Worm (Caenorhabditis elegans) whole organism, L3 larva: ENCODE results near the gene C27D6.3.

Experiments used
- ZK546.5 ChIP-seq: sonication (generic microtip); optimal IDR thresholded peaks from 2 replicates; lab custom pipeline; 2017; ENCODE audit warnings: missing biosample characterization, missing genetic modification characterization
- ama-1 ChIP-seq: fragments of 150-350 bp; optimal IDR thresholded peaks from 2 replicates; lab custom pipeline; 2018
- ceh-9 ChIP-seq: sonication (generic microtip); optimal IDR thresholded peaks from 2 replicates; lab custom pipeline; 2018; ENCODE audit warnings: missing biosample characterization, missing genetic modification characterization
- daf-12 ChIP-seq: fragments of 150-350 bp; optimal IDR thresholded peaks from 2 replicates; lab custom pipeline; 2014; ENCODE audit warnings: missing biosample characterization, missing genetic modification reagents, missing genetic modification characterization
- egl-27 ChIP-seq: sonication (generic microtip); optimal IDR thresholded peaks from 4 replicates; lab custom pipeline; 2017; ENCODE audit warnings: missing biosample characterization, missing genetic modification reagents, missing genetic modification characterization
- egl-5 ChIP-seq: fragments of 150-350 bp; optimal IDR thresholded peaks from 2 replicates; lab custom pipeline; 2017; ENCODE audit warnings: missing biosample characterization, missing genetic modification reagents, missing genetic modification characterization, inconsistent platforms
- elt-1 ChIP-seq: fragments of 150-350 bp; optimal IDR thresholded peaks from 2 replicates; lab custom pipeline; 2014; ENCODE audit warnings: missing biosample characterization, missing genetic modification characterization
- elt-2 ChIP-seq: sonication (generic microtip); optimal IDR thresholded peaks from 2 replicates; lab custom pipeline; 2016; ENCODE audit warnings: missing genetic modification reagents, mild to moderate bottlenecking, missing genetic modification characterization, missing compliant biosample characterization
- eor-1 ChIP-seq, 2 experiments: fragments of 150-350 bp; optimal IDR thresholded peaks; 2 replicates each; lab custom pipeline; 2014 to 2018; ENCODE audit warnings: missing biosample characterization in 2 of 2, missing genetic modification characterization in 2 of 2
- fkh-10 ChIP-seq: sonication (generic microtip); optimal IDR thresholded peaks from 2 replicates; lab custom pipeline; 2017; ENCODE audit warnings: missing biosample characterization, missing genetic modification reagents, missing genetic modification characterization
- fos-1 ChIP-seq: fragments of 150-350 bp; optimal IDR thresholded peaks from 2 replicates; lab custom pipeline; 2014; ENCODE audit warnings: missing biosample characterization, missing genetic modification characterization
- hmg-11 ChIP-seq: sonication (generic microtip); optimal IDR thresholded peaks from 2 replicates; lab custom pipeline; 2016; ENCODE audit warnings: missing genetic modification characterization, missing compliant biosample characterization
- jun-1 ChIP-seq: fragments of 150-350 bp; optimal IDR thresholded peaks from 2 replicates; lab custom pipeline; 2014; ENCODE audit warnings: missing biosample characterization, missing genetic modification reagents, missing genetic modification characterization
- lin-15B ChIP-seq: fragments of 150-350 bp; optimal IDR thresholded peaks from 2 replicates; lab custom pipeline; 2014; ENCODE audit warnings: missing biosample characterization, missing genetic modification characterization
- mdl-1 ChIP-seq: fragments of 150-350 bp; optimal IDR thresholded peaks from 2 replicates; lab custom pipeline; 2014; ENCODE audit warnings: missing biosample characterization, missing genetic modification characterization
- mml-1 ChIP-seq: fragments of 150-350 bp; sonication (generic microtip); optimal IDR thresholded peaks from 3 replicates; lab custom pipeline; 2014; ENCODE audit warnings: missing biosample characterization, missing genetic modification characterization
- nfya-1 ChIP-seq: sonication (generic microtip); optimal IDR thresholded peaks from 2 replicates; lab custom pipeline; 2017; ENCODE audit warnings: missing genetic modification characterization, mild to moderate bottlenecking, missing compliant biosample characterization, antibody characterized with exemption, moderate library complexity; ENCODE audit not compliant: insufficient read depth
- nhr-11 ChIP-seq: fragments of 150-350 bp; optimal IDR thresholded peaks from 2 replicates; lab custom pipeline; 2014; ENCODE audit warnings: missing biosample characterization, missing genetic modification characterization
- nhr-23 ChIP-seq: fragments of 150-350 bp; optimal IDR thresholded peaks from 2 replicates; lab custom pipeline; 2014; ENCODE audit warnings: missing biosample characterization, missing genetic modification reagents, missing genetic modification characterization
- nhr-25 ChIP-seq: sonication (generic microtip); optimal IDR thresholded peaks from 2 replicates; lab custom pipeline; 2017; ENCODE audit warnings: missing biosample characterization, missing genetic modification characterization
- nhr-28 ChIP-seq: fragments of 150-350 bp; optimal IDR thresholded peaks from 2 replicates; lab custom pipeline; 2014; ENCODE audit warnings: missing biosample characterization, missing genetic modification characterization
- nhr-43 ChIP-seq: sonication (generic microtip); optimal IDR thresholded peaks from 2 replicates; lab custom pipeline; 2016; ENCODE audit warnings: mild to moderate bottlenecking, missing genetic modification characterization, missing compliant biosample characterization; ENCODE audit not compliant: poor library complexity, severe bottlenecking
- nhr-67 ChIP-seq: fragments of 150-350 bp; optimal IDR thresholded peaks from 2 replicates; lab custom pipeline; 2014; ENCODE audit warnings: missing biosample characterization, missing genetic modification characterization
- nhr-76 ChIP-seq: fragments of 150-350 bp; sonication (generic microtip); optimal IDR thresholded peaks from 5 replicates; lab custom pipeline; 2014; ENCODE audit warnings: missing biosample characterization, missing genetic modification characterization
- pha-4 ChIP-seq: fragments of 150-350 bp; optimal IDR thresholded peaks from 2 replicates; lab custom pipeline; 2014; ENCODE audit warnings: missing biosample characterization, missing genetic modification reagents, missing genetic modification characterization
- pqm-1 ChIP-seq: fragments of 150-350 bp; optimal IDR thresholded peaks from 2 replicates; lab custom pipeline; 2017; ENCODE audit warnings: missing biosample characterization, missing genetic modification characterization, inconsistent platforms
- sea-2 ChIP-seq: fragments of 150-350 bp; sonication (generic microtip); optimal IDR thresholded peaks from 4 replicates; lab custom pipeline; 2014; ENCODE audit warnings: missing biosample characterization, missing genetic modification reagents, missing genetic modification characterization
- skn-1 ChIP-seq: fragments of 150-350 bp; optimal IDR thresholded peaks from 2 replicates; lab custom pipeline; 2014; ENCODE audit warnings: missing biosample characterization, missing genetic modification characterization
- snpc-4 ChIP-seq: fragments of 150-350 bp; optimal IDR thresholded peaks from 2 replicates; lab custom pipeline; 2014; ENCODE audit warnings: missing biosample characterization, missing genetic modification characterization
- unc-39 ChIP-seq: sonication (generic microtip); optimal IDR thresholded peaks from 4 replicates; lab custom pipeline; 2017; ENCODE audit warnings: missing biosample characterization, missing genetic modification characterization
- unc-62 ChIP-seq: fragments of 150-350 bp; sonication (generic microtip); optimal IDR thresholded peaks from 4 replicates; lab custom pipeline; 2014; ENCODE audit warnings: missing biosample characterization, missing genetic modification reagents, missing genetic modification characterization
- ztf-4 ChIP-seq: fragments of 150-350 bp; optimal IDR thresholded peaks from 2 replicates; lab custom pipeline; 2014; ENCODE audit warnings: missing biosample characterization, missing genetic modification characterization

C27D6.3 gene

DNA sequence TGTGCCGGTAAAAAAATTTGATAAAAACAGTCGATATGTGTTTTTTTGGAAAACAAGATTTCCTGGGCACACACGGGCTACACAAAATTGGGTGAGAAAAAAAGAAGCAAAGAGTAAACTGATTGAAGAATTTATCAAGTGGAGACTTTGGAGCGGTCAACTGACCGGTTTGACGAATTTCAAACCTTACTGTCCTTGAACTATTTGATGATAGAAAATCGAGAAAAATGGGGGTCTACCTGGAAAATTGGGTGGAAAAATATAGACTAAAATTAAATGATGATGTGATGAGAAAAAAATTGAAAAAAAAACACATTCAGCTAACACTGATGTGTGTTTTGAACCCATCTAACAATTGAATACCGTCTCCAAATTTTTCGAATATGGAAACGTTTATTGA lies 36.6 kb upstream of the C27D6.3 start, which contains the start of gene C34F11.8:
Gene C34F11.8 (minus strand): TSS at position 135 of the 400 bp plus-strand sequence.
- TF ChIP-seq nhr-23: peak; percentile 29
- TF ChIP-seq skn-1 (tag; lab: Kevin White, UChicago): no peak

DNA sequence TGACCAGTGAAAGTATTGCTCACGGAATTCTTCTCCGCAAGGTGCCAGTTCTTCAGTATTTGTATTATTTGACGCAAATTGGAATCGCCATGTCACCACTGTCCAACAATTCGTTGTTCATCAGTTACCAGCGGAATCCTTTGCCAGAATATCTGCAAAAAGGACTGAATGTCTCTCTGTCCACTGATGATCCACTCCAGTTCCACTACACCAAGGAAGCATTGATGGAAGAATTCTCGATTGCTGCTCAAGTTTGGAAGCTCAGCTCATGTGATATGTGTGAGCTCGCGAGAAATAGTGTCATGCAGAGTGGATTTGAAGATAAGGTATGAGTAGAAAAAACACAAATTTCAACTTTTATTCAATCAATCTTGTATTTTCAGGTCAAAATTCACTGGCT lies 34.9 kb upstream of the C27D6.3 start:
- TF ChIP-seq fkh-10 (GFP tag; lab: Kevin White, UChicago) (no peak), eor-1 (tag; optimal IDR thresholded peaks at IDR 0.05; lab: Kevin White, UChicago) (no peak), ceh-9 (tag; lab: Kevin White, UChicago) (no peak), ama-1 (lab: Kevin White, UChicago) (peak; percentile 55), nhr-25 (tag; lab: Kevin White, UChicago) (no peak), daf-12 (tag; lab: Kevin White, UChicago) (no peak)

ce11 chrII:5205286-5205685 lies 31.0 kb upstream of the C27D6.3 start:
- TF ChIP-seq elt-2 (tag; lab: Kevin White, UChicago) (peak; percentile 39), unc-62 (GFP tag; lab: Kevin White, UChicago) (no peak)

ce11 chrII:5202930-5203329 lies 28.7 kb upstream of the C27D6.3 start, which contains the start of gene ampd-1:
TSS of gene ampd-1 (plus strand) at chrII:5203322.
- TF ChIP-seq elt-1 (no peak), fkh-10 (GFP tag; lab: Kevin White, UChicago) (no peak), pqm-1 (tag; lab: Kevin White, UChicago) (peak; percentile 68), snpc-4 (tag; lab: Kevin White, UChicago) (no peak), elt-2 (tag; lab: Kevin White, UChicago) (peak; percentile 95), fos-1 (tag; lab: Kevin White, UChicago) (no peak), pha-4 (tag; lab: Kevin White, UChicago) (peak; percentile 38), mdl-1 (tag; lab: Kevin White, UChicago) (no peak), skn-1 (tag; lab: Kevin White, UChicago) (peak; percentile 8), nfya-1 (tag; lab: Kevin White, UChicago) (peak; percentile 38)

DNA sequence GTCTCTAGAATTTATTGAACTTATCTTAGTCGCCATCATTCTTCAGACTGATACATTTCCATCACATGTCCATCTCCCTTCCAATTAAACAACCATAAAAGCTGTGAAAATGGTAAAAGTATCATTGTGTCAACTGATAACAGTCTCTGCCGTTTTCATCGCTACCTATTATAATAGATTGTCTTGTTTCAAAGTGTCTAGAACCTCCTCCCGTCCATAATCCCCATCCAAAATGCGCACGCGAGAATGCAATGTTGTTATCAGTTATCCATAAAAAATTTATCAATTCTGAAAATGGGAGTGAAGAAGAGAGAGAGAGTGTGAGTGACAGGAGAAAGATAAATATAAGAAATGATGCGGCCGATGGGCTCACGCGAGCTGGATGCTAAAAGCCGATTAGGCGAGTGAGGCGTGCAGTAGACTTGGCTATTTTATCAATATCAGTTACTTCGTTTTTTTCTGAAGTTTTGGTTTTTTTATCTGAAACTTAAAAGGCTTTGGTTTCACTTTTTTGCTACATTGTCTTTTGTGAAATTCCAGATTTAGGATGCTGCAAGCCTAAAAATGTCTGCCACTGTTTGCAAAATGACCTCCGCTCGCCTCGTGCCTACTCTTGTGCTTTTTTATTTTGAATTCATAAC lies 27.8 kb upstream of the C27D6.3 start:
- TF ChIP-seq egl-27 (tag; lab: Kevin White, UChicago) (no peak), egl-5 (tag; lab: Kevin White, UChicago) (no peak), unc-39 (tag; lab: Kevin White, UChicago) (no peak), nhr-28 (tag; lab: Kevin White, UChicago) (no peak), skn-1 (tag; lab: Kevin White, UChicago) (no peak), nhr-43 (no peak), ama-1 (lab: Kevin White, UChicago) (peak; percentile 49), ZK546.5 (tag; lab: Kevin White, UChicago) (no peak), nhr-67 (no peak), nhr-11 (no peak), pha-4 (tag; lab: Kevin White, UChicago) (peak; percentile 33), fos-1 (tag; lab: Kevin White, UChicago) (no peak), nfya-1 (tag; lab: Kevin White, UChicago) (peak; percentile 12), lin-15B (tag; lab: Kevin White, UChicago) (no peak), jun-1 (tag; lab: Kevin White, UChicago) (peak; percentile 75), elt-2 (tag; lab: Kevin White, UChicago) (peak; percentile 100), pqm-1 (tag; lab: Kevin White, UChicago) (peak; percentile 98)
- TF ChIP-seq, all 47 proteins: peak for 6

- TF ChIP-seq nhr-76 (tag; lab: Kevin White, UChicago) (no peak), elt-1 (peak; percentile 9), snpc-4 (tag; lab: Kevin White, UChicago) (peak; percentile 63), hmg-11 (tag; lab: Kevin White, UChicago) (peak; percentile 3), egl-5 (tag; lab: Kevin White, UChicago) (peak; percentile 37), nfya-1 (tag; lab: Kevin White, UChicago) (peak; percentile 59), mml-1 (tag; lab: Kevin White, UChicago) (no peak), elt-2 (tag; lab: Kevin White, UChicago) (no peak), nhr-23 (peak; percentile 0), sea-2 (no peak), ama-1 (lab: Kevin White, UChicago) (peak; percentile 30), pha-4 (tag; lab: Kevin White, UChicago) (peak; percentile 56), ztf-4 (tag; lab: Kevin White, UChicago) (no peak)
Measured at ce11 chrII:5200987-5201582, 26.8 kb upstream of the C27D6.3 start.
